Worm (Caenorhabditis elegans): ENCODE results near the gene K08E5.1.

DNA sequence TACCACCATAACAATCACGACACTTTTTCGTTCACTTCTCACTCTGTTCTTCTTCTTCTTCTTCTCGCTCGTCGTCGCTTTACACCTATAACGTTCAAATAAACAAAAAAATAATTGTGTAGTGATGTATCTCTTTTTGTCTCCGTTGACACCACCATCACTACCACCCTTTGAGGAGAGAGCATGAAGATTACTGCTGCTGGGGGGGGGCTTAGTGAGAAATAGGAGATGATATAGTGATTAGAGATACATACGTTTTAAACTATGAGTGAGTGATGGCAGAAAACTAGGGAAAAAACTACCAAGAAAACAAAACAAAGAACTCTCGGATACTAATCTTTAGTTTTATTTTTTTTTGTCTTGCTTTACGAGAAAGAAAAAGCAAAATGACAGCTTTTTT lies 20.2 kb downstream of the K08E5.1 start:
- no peak for TF ChIP-seq nhr-11 (tag; optimal IDR thresholded peaks at IDR 0.05)
- no peak for TF ChIP-seq unc-130 (tag; optimal IDR thresholded peaks at IDR 0.05)
- no peak for TF ChIP-seq alr-1 (tag; optimal IDR thresholded peaks at IDR 0.05; ENCODE audit: borderline replicate concordance)
- TF ChIP-seq xbp-1 (tag; optimal IDR thresholded peaks at IDR 0.05), result no peak
- no peak for TF ChIP-seq lin-13 (GFP tag; optimal IDR thresholded peaks at IDR 0.05)
- TF ChIP-seq ceh-63 (GFP tag; optimal IDR thresholded peaks at IDR 0.05), result no peak
- TF ChIP-seq tbx-2 (tag; optimal IDR thresholded peaks at IDR 0.05), result no peak
- TF ChIP-seq ztf-11 (tag; optimal IDR thresholded peaks at IDR 0.05), result no peak
- no peak for TF ChIP-seq unc-86 (tag; optimal IDR thresholded peaks at IDR 0.05)
- no peak for TF ChIP-seq fos-1 (tag; optimal IDR thresholded peaks at IDR 0.05)
- no peak for TF ChIP-seq ama-1 (optimal IDR thresholded peaks at IDR 0.05)
- no peak for TF ChIP-seq unc-30 (tag; optimal IDR thresholded peaks at IDR 0.05)

All from whole organism, L1 larva.